Fruit fly (Drosophila melanogaster) whole organism, embryonic: Measurements from ENCODE around the gene Irbp18.
A peak's percentile ranks its signal among the peaks of the same experiment; 100 is the strongest.

Experiments used
- ATbp ChIP-seq: fragments of 200-800 bp; sonication (Bioruptor generic); optimal IDR thresholded peaks from 2 replicates; lab custom pipeline; 2017; ENCODE audit warnings: missing biosample characterization, mild to moderate bottlenecking, missing genetic modification characterization, missing genetic modification reagents
- Bgb ChIP-seq: fragments of 200-800 bp; sonication (Bioruptor generic); IDR thresholded peaks from 2 replicates; pipeline ENCODE4 v1.3.6; 2022; ENCODE audit warnings: missing biosample characterization, missing genetic modification characterization; ENCODE audit not compliant: partially characterized antibody
- CG10209 ChIP-seq: fragments of 200-800 bp; sonication (Bioruptor generic); optimal IDR thresholded peaks from 3 replicates; lab custom pipeline; 2017; ENCODE audit warnings: missing biosample characterization, mild to moderate bottlenecking, missing genetic modification characterization, missing genetic modification reagents
- CG10431 ChIP-seq: fragments of 200-800 bp; sonication (Bioruptor generic); optimal IDR thresholded peaks from 3 replicates; lab custom pipeline; 2018; ENCODE audit warnings: missing biosample characterization, mild to moderate bottlenecking, missing genetic modification characterization
- CG11456 ChIP-seq: fragments of 200-800 bp; sonication (Bioruptor generic); IDR thresholded peaks from 3 replicates; pipeline ENCODE4 v1.3.6; 2022; ENCODE audit warnings: missing biosample characterization, missing genetic modification characterization
- CG11504 ChIP-seq: fragments of 200-800 bp; sonication (Bioruptor generic); optimal IDR thresholded peaks from 3 replicates; lab custom pipeline; 2019; ENCODE audit warnings: missing biosample characterization, mild to moderate bottlenecking, missing genetic modification characterization, moderate library complexity
- CG13624 ChIP-seq: fragments of 200-800 bp; sonication (Bioruptor generic); optimal IDR thresholded peaks from 2 replicates; lab custom pipeline; 2016; ENCODE audit warnings: missing biosample characterization, missing genetic modification characterization
- CG14667 ChIP-seq: fragments of 200-800 bp; sonication (Bioruptor generic); IDR thresholded peaks from 2 replicates; pipeline ENCODE4 v1.3.6; 2022; ENCODE audit warnings: missing biosample characterization, missing genetic modification characterization
- CG16815 ChIP-seq: fragments of 200-800 bp; sonication (Bioruptor generic); optimal IDR thresholded peaks from 3 replicates; lab custom pipeline; 2017; ENCODE audit warnings: missing biosample characterization, mild to moderate bottlenecking, missing genetic modification characterization
- CG17186 ChIP-seq: fragments of 200-800 bp; sonication (Bioruptor generic); optimal IDR thresholded peaks from 3 replicates; lab custom pipeline; 2017; ENCODE audit warnings: missing biosample characterization, missing genetic modification reagents, missing genetic modification characterization
- CG17361 ChIP-seq: fragments of 200-800 bp; sonication (Bioruptor generic); IDR thresholded peaks from 3 replicates; pipeline ENCODE4 v1.3.6; 2022; ENCODE audit warnings: missing biosample characterization, missing genetic modification characterization
- CG2202 ChIP-seq: fragments of 200-800 bp; sonication (Bioruptor generic); optimal IDR thresholded peaks from 2 replicates; lab custom pipeline; 2018; ENCODE audit warnings: missing biosample characterization, mild to moderate bottlenecking, missing genetic modification characterization
- CG32767 ChIP-seq: fragments of 200-800 bp; sonication (Bioruptor generic); IDR thresholded peaks from 2 replicates; pipeline ENCODE4 v1.3.6; 2022; ENCODE audit warnings: missing biosample characterization, missing genetic modification characterization
- CG33213 ChIP-seq: fragments of 200-800 bp; sonication (Bioruptor generic); optimal IDR thresholded peaks from 3 replicates; lab custom pipeline; 2016; ENCODE audit warnings: missing biosample characterization, missing genetic modification characterization
- CG3726 ChIP-seq: fragments of 200-800 bp; sonication (Bioruptor generic); IDR thresholded peaks from 3 replicates; pipeline ENCODE4, ENCODE4 v1.3.6; 2022; ENCODE audit warnings: missing biosample characterization, missing genetic modification characterization
- CG4282 ChIP-seq: fragments of 200-800 bp; sonication (Bioruptor generic); optimal IDR thresholded peaks from 2 replicates; lab custom pipeline; 2016; ENCODE audit warnings: missing biosample characterization, missing genetic modification characterization
- CG4404 ChIP-seq: fragments of 200-800 bp; sonication (Bioruptor generic); IDR thresholded peaks from 2 replicates; pipeline ENCODE4 v1.3.6; 2022; ENCODE audit warnings: missing biosample characterization, missing genetic modification characterization
- CG4424 ChIP-seq: fragments of 200-800 bp; sonication (Bioruptor generic); optimal IDR thresholded peaks from 3 replicates; lab custom pipeline; 2016; ENCODE audit warnings: missing biosample characterization, missing genetic modification characterization
- CG5953 ChIP-seq: fragments of 200-800 bp; sonication (Bioruptor generic); IDR thresholded peaks from 2 replicates; pipeline ENCODE4 v1.3.6; 2022; ENCODE audit warnings: missing biosample characterization, missing genetic modification characterization
- CG7987 ChIP-seq: fragments of 200-800 bp; sonication (Bioruptor generic); optimal IDR thresholded peaks from 2 replicates; lab custom pipeline; 2018; ENCODE audit warnings: missing biosample characterization, mild to moderate bottlenecking, missing genetic modification characterization, moderate library complexity
- CG8089 ChIP-seq: fragments of 200-800 bp; sonication (Bioruptor generic); optimal IDR thresholded peaks from 3 replicates; lab custom pipeline; 2016; ENCODE audit warnings: missing biosample characterization, missing genetic modification characterization
- CG8290 ChIP-seq, 3 experiments: fragments of 200-800 bp; sonication (Bioruptor generic); optimal IDR thresholded peaks; 2 replicates each; lab custom pipeline; 2016 to 2019; ENCODE audit warnings: missing biosample characterization in 3 of 3, missing genetic modification characterization in 3 of 3, mild to moderate bottlenecking in 2 of 3, moderate library complexity in 1 of 3
- CG8765 ChIP-seq: fragments of 200-800 bp; sonication (Bioruptor generic); IDR thresholded peaks from 2 replicates; pipeline ENCODE4 v1.3.6; 2022; ENCODE audit warnings: missing biosample characterization, missing genetic modification characterization
- CG8944 ChIP-seq: fragments of 200-800 bp; sonication (Bioruptor generic); optimal IDR thresholded peaks from 3 replicates; lab custom pipeline; 2016; ENCODE audit warnings: missing biosample characterization, missing genetic modification characterization
- CG9437 ChIP-seq: fragments of 200-800 bp; sonication (Bioruptor generic); optimal IDR thresholded peaks from 2 replicates; lab custom pipeline; 2018; ENCODE audit warnings: missing biosample characterization, mild to moderate bottlenecking, missing genetic modification characterization
- CG9797 ChIP-seq: fragments of 200-800 bp; sonication (Bioruptor generic); optimal IDR thresholded peaks from 3 replicates; lab custom pipeline; 2018; ENCODE audit warnings: missing biosample characterization, mild to moderate bottlenecking, missing genetic modification characterization
- CG9817 ChIP-seq: fragments of 200-800 bp; sonication (Bioruptor generic); optimal IDR thresholded peaks from 2 replicates; lab custom pipeline; 2018; ENCODE audit warnings: missing biosample characterization, mild to moderate bottlenecking, missing genetic modification characterization, moderate library complexity
- D19A ChIP-seq: fragments of 200-800 bp; optimal IDR thresholded peaks from 3 replicates; lab custom pipeline; 2019; ENCODE audit warnings: missing biosample characterization, mild to moderate bottlenecking, missing genetic modification characterization, moderate library complexity
- Deaf1 ChIP-seq: fragments of 200-800 bp; optimal IDR thresholded peaks from 3 replicates; lab custom pipeline; 2019; ENCODE audit warnings: missing biosample characterization, mild to moderate bottlenecking, missing genetic modification characterization, moderate library complexity
- Dfd ChIP-seq, 2 experiments: fragments of >200 bp; optimal IDR thresholded peaks; 2 replicates each; lab custom pipeline; 2017; ENCODE audit warnings: missing biosample characterization in 2 of 2, missing genetic modification characterization in 2 of 2
- Doc2 ChIP-seq: fragments of 200-800 bp; sonication (Bioruptor generic); IDR thresholded peaks from 2 replicates; pipeline ENCODE4 v1.3.6; 2022; ENCODE audit warnings: missing biosample characterization, missing genetic modification characterization
- Ets65A ChIP-seq: fragments of 200-800 bp; sonication (Bioruptor generic); peaks from one replicate; lab custom pipeline; 2016; ENCODE audit warnings: missing biosample characterization, missing genetic modification characterization
- HLH4C ChIP-seq: fragments of 200-800 bp; sonication (Bioruptor generic); IDR thresholded peaks from 3 replicates; pipeline ENCODE4 v1.3.6; 2022; ENCODE audit warnings: missing biosample characterization, missing genetic modification characterization; ENCODE audit not compliant: partially characterized antibody
- Stat92E ChIP-seq, 3 experiments: fragments of >200 bp in 2 of 3; fragments of 200-800 bp in 1 of 3; sonication (Bioruptor generic) in 1 of 3; optimal IDR thresholded peaks; 2 replicates each; lab custom pipeline; 2017 to 2019; ENCODE audit warnings: missing biosample characterization in 3 of 3, missing genetic modification characterization in 3 of 3, mild to moderate bottlenecking in 1 of 3, moderate library complexity in 1 of 3
- Usf ChIP-seq: fragments of 200-800 bp; sonication (Bioruptor generic); optimal IDR thresholded peaks from 2 replicates; lab custom pipeline; 2017; ENCODE audit warnings: missing genotype, missing biosample characterization, missing genetic modification characterization
- ap ChIP-seq: fragments of 200-800 bp; sonication (Bioruptor generic); IDR thresholded peaks from 2 replicates; pipeline ENCODE4 v1.3.6; 2022; ENCODE audit warnings: missing biosample characterization, missing genetic modification characterization
- ara ChIP-seq: fragments of 200-800 bp; sonication (Bioruptor generic); IDR thresholded peaks from 2 replicates; pipeline ENCODE4 v1.3.6; 2022; ENCODE audit warnings: missing biosample characterization, missing genetic modification characterization
- btn ChIP-seq: fragments of 200-800 bp; sonication (Bioruptor generic); optimal IDR thresholded peaks from 2 replicates; lab custom pipeline; 2016; ENCODE audit warnings: missing biosample characterization, missing genetic modification characterization
- cad ChIP-seq: fragments of >200 bp; optimal IDR thresholded peaks from 2 replicates; lab custom pipeline; 2017; ENCODE audit warnings: missing biosample characterization, missing genetic modification characterization
- caup ChIP-seq: fragments of 200-800 bp; sonication (Bioruptor generic); optimal IDR thresholded peaks from 3 replicates; lab custom pipeline; 2017; ENCODE audit warnings: missing biosample characterization, mild to moderate bottlenecking, missing genetic modification characterization, moderate library complexity; ENCODE audit not compliant: severe bottlenecking
- dati ChIP-seq: fragments of 200-800 bp; sonication (Bioruptor generic); IDR thresholded peaks from 2 replicates; pipeline ENCODE4 v1.3.6; 2022; ENCODE audit warnings: missing biosample characterization, missing genetic modification characterization
- jigr1 ChIP-seq: fragments of 200-800 bp; sonication (Bioruptor generic); IDR thresholded peaks from 3 replicates; pipeline ENCODE4 v1.3.6; 2022; ENCODE audit warnings: missing biosample characterization, missing genetic modification characterization
- kah ChIP-seq: fragments of 200-800 bp; sonication (Bioruptor generic); optimal IDR thresholded peaks from 2 replicates; lab custom pipeline; 2018; ENCODE audit warnings: missing biosample characterization, mild to moderate bottlenecking, missing genetic modification characterization
- mam ChIP-seq: fragments of 200-800 bp; sonication (Bioruptor generic); optimal IDR thresholded peaks from 3 replicates; lab custom pipeline; 2016; ENCODE audit warnings: missing biosample characterization, missing genetic modification characterization
- nom ChIP-seq: fragments of 200-800 bp; sonication (Bioruptor generic); optimal IDR thresholded peaks from 2 replicates; lab custom pipeline; 2017; ENCODE audit warnings: missing biosample characterization, missing genetic modification characterization, mild to moderate bottlenecking, moderate library complexity, missing genetic modification reagents
- oc ChIP-seq: fragments of 200-800 bp; sonication (Bioruptor generic); optimal IDR thresholded peaks from 2 replicates; lab custom pipeline; 2018; ENCODE audit warnings: missing biosample characterization, mild to moderate bottlenecking, missing genetic modification characterization, moderate library complexity
- row ChIP-seq: fragments of 200-800 bp; sonication (Bioruptor generic); IDR thresholded peaks from 3 replicates; pipeline ENCODE4 v1.3.6; 2022; ENCODE audit warnings: missing biosample characterization, missing genetic modification characterization
- sens-2 ChIP-seq: fragments of 200-800 bp; sonication (Bioruptor generic); IDR thresholded peaks from 2 replicates; pipeline ENCODE4 v1.3.6; 2022; ENCODE audit warnings: missing biosample characterization, missing genetic modification characterization
- toy ChIP-seq: fragments of 200-800 bp; sonication (Bioruptor generic); IDR thresholded peaks from 2 replicates; pipeline ENCODE4 v1.3.6; 2022; ENCODE audit warnings: missing biosample characterization, missing genetic modification characterization
- ttk ChIP-seq: fragments of 200-800 bp; sonication (Bioruptor generic); IDR thresholded peaks from 2 replicates; pipeline ENCODE4 v2.1.2; 2022; ENCODE audit warnings: missing biosample characterization, missing genetic modification characterization
- yki ChIP-seq: fragments of >200 bp; optimal IDR thresholded peaks from 3 replicates; lab custom pipeline; 2018

The Irbp18 gene

dm6 chr3L:11120419-11120958 is 22.5 kb upstream of the Irbp18 start, which contains the start of the genes FoxK and mRpL2 (continued):
- TF ChIP-seq oc (no peak), yki (lab: Kevin White, UChicago) (no peak), Bgb (GFP tag; lab: Robert Waterston, UW) (peak; percentile 23; the same call in 1 of the 2 replicates), Stat92E (GFP tag; optimal IDR thresholded peaks at IDR 0.05; lab: Kevin White, UChicago) (no peak), CG8944 (GFP tag; lab: Kevin White, UChicago) (no peak), CG11504 (peak; percentile 2), ttk (GFP tag; lab: Robert Waterston, UW) (no peak), CG9437 (GFP tag; lab: Kevin White, UChicago) (no peak), nom (GFP tag; lab: Kevin White, UChicago) (peak; percentile 97), cad (GFP tag; lab: Kevin White, UChicago) (no peak), CG8089 (GFP tag; lab: Kevin White, UChicago) (no peak), CG17361 (no peak), CG32767 (peak; percentile 82), Usf (GFP tag; lab: Kevin White, UChicago) (no peak), CG4282 (GFP tag; lab: Kevin White, UChicago) (peak; percentile 39), caup (GFP tag; lab: Kevin White, UChicago) (peak; percentile 6), CG14667 (GFP tag; lab: Robert Waterston, UW) (no peak), CG33213 (GFP tag; lab: Kevin White, UChicago) (peak; percentile 10), Doc2 (GFP tag; lab: Robert Waterston, UW) (no peak), mam (GFP tag; lab: Kevin White, UChicago) (peak; percentile 21), btn (GFP tag; lab: Kevin White, UChicago) (no peak), CG4424 (GFP tag; lab: Kevin White, UChicago) (no peak), CG13624 (peak; percentile 11), CG17186 (GFP tag; lab: Kevin White, UChicago) (peak; percentile 53), CG9817 (no peak), toy (GFP tag; lab: Robert Waterston, UW) (no peak), CG11456 (no peak), CG7987 (peak; percentile 28), HLH4C (GFP tag; lab: Robert Waterston, UW) (no peak), dati (GFP tag; lab: Robert Waterston, UW) (no peak), CG2202 (tag; lab: Kevin White, UChicago) (no peak), D19A (tag; lab: Kevin White, UChicago) (no peak), kah (GFP tag; lab: Kevin White, UChicago) (no peak), CG10431 (GFP tag; lab: Kevin White, UChicago) (no peak), CG10209 (GFP tag; lab: Kevin White, UChicago) (no peak), row (GFP tag; lab: Robert Waterston, UW) (peak; percentile 20; the same call in 1 of the 3 replicates), CG5953 (GFP tag; lab: Robert Waterston, UW) (no peak), sens-2 (no peak), ATbp (GFP tag; lab: Kevin White, UChicago) (no peak), CG16815 (GFP tag; lab: Kevin White, UChicago) (no peak), ap (GFP tag; lab: Robert Waterston, UW) (no peak), CG3726 (GFP tag; lab: Robert Waterston, UW) (no peak), Deaf1 (tag; lab: Kevin White, UChicago) (no peak), ara (GFP tag; lab: Robert Waterston, UW) (no peak), CG8765 (no peak), Dfd (GFP tag; optimal IDR thresholded peaks at IDR 0.05; lab: Kevin White, UChicago) (no peak), CG9797 (peak; percentile 54), jigr1 (GFP tag; lab: Robert Waterston, UW) (no peak), CG8290 (GFP tag; optimal IDR thresholded peaks at IDR 0.05; lab: Kevin White, UChicago) (no peak), CG8290 (tag; optimal IDR thresholded peaks at IDR 0.05; lab: Kevin White, UChicago) (peak in 1 of 2 experiments; percentile 60), CG4404 (GFP tag; lab: Robert Waterston, UW) (no peak), Ets65A (GFP tag; lab: Kevin White, UChicago) (no peak)
